Worm (Caenorhabditis elegans) whole organism, L2 larva: ENCODE measurements around the gene clec-183.

Experiments
- alr-1 ChIP-seq: fragments of 150-350 bp; optimal IDR thresholded peaks from 2 replicates; lab custom pipeline; 2014; ENCODE audit warnings: missing biosample characterization, missing genetic modification characterization
- ama-1 ChIP-seq: fragments of 150-350 bp; optimal IDR thresholded peaks from 2 replicates; lab custom pipeline; 2018; ENCODE audit warnings: inconsistent platforms
- egl-27 ChIP-seq: sonication (generic microtip); optimal IDR thresholded peaks from 3 replicates; lab custom pipeline; 2017; ENCODE audit warnings: missing biosample characterization, missing genetic modification reagents, missing genetic modification characterization
- nhr-11 ChIP-seq: fragments of 150-350 bp; optimal IDR thresholded peaks from 2 replicates; lab custom pipeline; 2014; ENCODE audit warnings: missing biosample characterization, missing genetic modification characterization
- nhr-12 ChIP-seq: fragments of 150-350 bp; optimal IDR thresholded peaks from 2 replicates; lab custom pipeline; 2014; ENCODE audit warnings: missing biosample characterization, missing genetic modification characterization
- nhr-25 ChIP-seq: fragments of 150-350 bp; sonication (generic microtip); optimal IDR thresholded peaks from 3 replicates; lab custom pipeline; 2014; ENCODE audit warnings: missing biosample characterization, missing genetic modification characterization
- sma-3 ChIP-seq: sonication (generic microtip); optimal IDR thresholded peaks from 2 replicates; lab custom pipeline; 2016; ENCODE audit warnings: missing genetic modification reagents, missing genetic modification characterization, missing compliant biosample characterization
- snpc-4 ChIP-seq: fragments of 150-350 bp; optimal IDR thresholded peaks from 2 replicates; lab custom pipeline; 2014; ENCODE audit warnings: missing biosample characterization, missing genetic modification characterization
- unc-62 ChIP-seq: fragments of 150-350 bp; optimal IDR thresholded peaks from 2 replicates; lab custom pipeline; 2014; ENCODE audit warnings: missing biosample characterization, missing genetic modification reagents, missing genetic modification characterization
- zag-1 ChIP-seq: fragments of 150-350 bp; optimal IDR thresholded peaks from 2 replicates; lab custom pipeline; 2014; ENCODE audit warnings: missing biosample characterization, missing genetic modification characterization
- ztf-11 ChIP-seq: sonication (generic microtip); optimal IDR thresholded peaks from 2 replicates; lab custom pipeline; 2017; ENCODE audit warnings: missing biosample characterization, missing genetic modification characterization

DNA sequence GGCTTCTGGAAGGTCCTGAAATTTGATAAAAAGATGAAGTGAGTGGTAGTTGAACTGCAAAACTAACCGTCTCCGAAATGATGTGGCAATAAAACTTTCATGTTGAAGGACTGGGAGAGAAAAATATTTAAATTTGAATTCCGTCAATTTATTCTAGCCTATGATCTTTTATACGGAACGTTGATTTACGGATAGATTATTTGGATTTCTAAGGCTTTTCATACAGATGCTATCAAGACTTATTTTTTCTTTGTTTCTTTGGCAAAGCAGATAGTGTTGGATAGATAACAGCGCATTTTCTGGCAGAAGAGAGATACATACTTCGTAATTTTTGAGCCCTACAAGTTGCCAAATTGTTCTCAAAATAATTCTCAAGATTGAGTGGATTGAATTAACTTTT, 23.8 kb upstream of the clec-183 start, which contains the start of gene F49C12.4:
- TF ChIP-seq ama-1 (no peak), egl-27 (tag; lab: Kevin White, UChicago) (no peak), ztf-11 (no peak), snpc-4 (tag; lab: Kevin White, UChicago) (no peak), nhr-12 (tag; lab: Kevin White, UChicago) (no peak), zag-1 (tag; lab: Kevin White, UChicago) (no peak), sma-3 (GFP tag; lab: Kevin White, UChicago) (no peak), unc-62 (GFP tag; lab: Kevin White, UChicago) (no peak), nhr-11 (no peak), alr-1 (tag; lab: Kevin White, UChicago) (no peak), nhr-25 (tag; lab: Kevin White, UChicago) (no peak)
